Fruit fly (Drosophila melanogaster) whole organism, pupa: ENCODE results near the gene CG4467.
A peak's percentile ranks its signal among the peaks of the same experiment; 100 is the strongest.

Experiments
- CG10348 ChIP-seq: fragments of 200-800 bp; sonication (Bioruptor generic); IDR thresholded peaks from 2 replicates; pipeline ENCODE4 v1.3.6; 2022; ENCODE audit warnings: missing biosample characterization, missing genetic modification characterization
- CG12605 ChIP-seq: fragments of 200-800 bp; sonication (Bioruptor generic); IDR thresholded peaks from 2 replicates; pipeline ENCODE4 v1.3.6; 2022; ENCODE audit warnings: missing biosample characterization, missing genetic modification characterization
- CG13204 ChIP-seq: fragments of 200-800 bp; sonication (Bioruptor generic); optimal IDR thresholded peaks from 2 replicates; lab custom pipeline; 2018; ENCODE audit warnings: missing biosample characterization, mild to moderate bottlenecking, missing genetic modification characterization, moderate library complexity
- CG14655 ChIP-seq: fragments of 200-800 bp; sonication (Bioruptor generic); optimal IDR thresholded peaks from 3 replicates; lab custom pipeline; 2017; ENCODE audit warnings: mild to moderate bottlenecking, missing biosample characterization, missing genetic modification reagents, missing genetic modification characterization
- CG15710 ChIP-seq: fragments of 200-800 bp; sonication (Bioruptor generic); optimal IDR thresholded peaks from 2 replicates; lab custom pipeline; 2018; ENCODE audit warnings: missing biosample characterization, mild to moderate bottlenecking, missing genetic modification characterization, moderate library complexity
- CG17806 ChIP-seq: fragments of 200-800 bp; sonication (Bioruptor generic); optimal IDR thresholded peaks from 2 replicates; lab custom pipeline; 2018; ENCODE audit warnings: missing biosample characterization, mild to moderate bottlenecking, missing genetic modification characterization, moderate library complexity
- CG32121 ChIP-seq: fragments of 200-800 bp; sonication (Bioruptor generic); IDR thresholded peaks from 2 replicates; pipeline ENCODE4 v1.3.6; 2022; ENCODE audit warnings: missing biosample characterization, missing genetic modification characterization
- CG34367 ChIP-seq: fragments of 200-800 bp; sonication (Bioruptor generic); optimal IDR thresholded peaks from 2 replicates; lab custom pipeline; 2018; ENCODE audit warnings: missing biosample characterization, mild to moderate bottlenecking, missing genetic modification characterization
- CG4496 ChIP-seq: fragments of 200-800 bp; sonication (Bioruptor generic); IDR thresholded peaks from 3 replicates; pipeline ENCODE4 v1.3.6; 2022; ENCODE audit warnings: missing biosample characterization, missing genetic modification characterization
- CG8159 ChIP-seq: fragments of 200-800 bp; sonication (Bioruptor generic); optimal IDR thresholded peaks from 3 replicates; lab custom pipeline; 2018; ENCODE audit warnings: missing biosample characterization, mild to moderate bottlenecking, missing genetic modification characterization, moderate library complexity
- CG8301 ChIP-seq: fragments of 200-800 bp; sonication (Bioruptor generic); optimal IDR thresholded peaks from 2 replicates; lab custom pipeline; 2018; ENCODE audit warnings: missing biosample characterization, mild to moderate bottlenecking, missing genetic modification characterization
- CG9948 ChIP-seq: fragments of 200-800 bp; sonication (Bioruptor generic); optimal IDR thresholded peaks from 2 replicates; lab custom pipeline; 2018; ENCODE audit warnings: missing biosample characterization, mild to moderate bottlenecking, missing genetic modification characterization, moderate library complexity
- D1 ChIP-seq: fragments of 200-800 bp; sonication (Bioruptor generic); optimal IDR thresholded peaks from 2 replicates; lab custom pipeline; 2018; ENCODE audit warnings: missing biosample characterization, mild to moderate bottlenecking, missing genetic modification characterization, moderate library complexity
- EcR ChIP-seq: fragments of 200-800 bp; sonication (Bioruptor generic); optimal IDR thresholded peaks from 3 replicates; lab custom pipeline; 2019; ENCODE audit warnings: missing biosample characterization, missing genetic modification characterization, mild to moderate bottlenecking, moderate library complexity, missing genetic modification reagents
- Ets98B ChIP-seq: fragments of 200-800 bp; sonication (Bioruptor generic); IDR thresholded peaks from 2 replicates; pipeline ENCODE4 v1.3.6; 2022; ENCODE audit warnings: missing biosample characterization, missing genetic modification characterization
- Pif1A ChIP-seq: fragments of 200-800 bp; sonication (Bioruptor generic); optimal IDR thresholded peaks from 3 replicates; lab custom pipeline; 2016; ENCODE audit warnings: missing biosample characterization, missing genetic modification characterization
- Pif1B ChIP-seq: fragments of 200-800 bp; sonication (Bioruptor generic); optimal IDR thresholded peaks from 3 replicates; lab custom pipeline; 2016; ENCODE audit warnings: missing biosample characterization, missing genetic modification characterization
- Snoo ChIP-seq: fragments of 200-800 bp; sonication (Bioruptor generic); optimal IDR thresholded peaks from 3 replicates; lab custom pipeline; 2017; ENCODE audit warnings: missing biosample characterization, mild to moderate bottlenecking, missing genetic modification characterization, inconsistent platforms
- fd96Ca ChIP-seq: fragments of 200-800 bp; sonication (Bioruptor generic); IDR thresholded peaks from 3 replicates; pipeline ENCODE4 v1.3.6; 2022; ENCODE audit warnings: missing biosample characterization, missing genetic modification characterization
- gl ChIP-seq: fragments of 200-800 bp; sonication (Bioruptor generic); optimal IDR thresholded peaks from 2 replicates; lab custom pipeline; 2018; ENCODE audit warnings: missing biosample characterization, mild to moderate bottlenecking, missing genetic modification characterization
- rn ChIP-seq: fragments of 200-800 bp; sonication (Bioruptor generic); IDR thresholded peaks from 2 replicates; pipeline ENCODE4 v1.3.6; 2022; ENCODE audit warnings: missing biosample characterization, missing genetic modification characterization

Gene CG4467

dm6 chr3R:23201122-23201521 is 47.6 kb downstream of the CG4467 start:
- no peak for TF ChIP-seq CG17806
- TF ChIP-seq Pif1A (GFP tag; lab: Kevin White, UChicago) = peak; percentile 38
- TF ChIP-seq CG15710 (tag; lab: Kevin White, UChicago) = peak; percentile 27
- no peak for TF ChIP-seq CG8301 (tag; lab: Kevin White, UChicago)
- TF ChIP-seq CG10348 = no peak
- TF ChIP-seq CG34367 (tag; lab: Kevin White, UChicago) = peak; percentile 22
- TF ChIP-seq Snoo = peak; percentile 66
- TF ChIP-seq Pif1B (GFP tag; lab: Kevin White, UChicago) = no peak
- no peak for TF ChIP-seq rn (GFP tag; lab: Robert Waterston, UW)
- no peak for TF ChIP-seq CG12605 (GFP tag; lab: Robert Waterston, UW)
- TF ChIP-seq EcR = no peak
- no peak for TF ChIP-seq D1 (tag; lab: Kevin White, UChicago)
- TF ChIP-seq CG9948 (tag; lab: Kevin White, UChicago) = no peak
- peak; percentile 27 for TF ChIP-seq Ets98B (GFP tag; lab: Robert Waterston, UW)
- peak; percentile 45; the same call in 1 of the 2 replicates for TF ChIP-seq CG32121 (GFP tag; lab: Robert Waterston, UW)
- no peak for TF ChIP-seq CG13204 (GFP tag; lab: Kevin White, UChicago)
- TF ChIP-seq gl (tag; lab: Kevin White, UChicago) = peak; percentile 34
- no peak for TF ChIP-seq CG8159 (tag; lab: Kevin White, UChicago)
- 0 out of 3 replicates have a peak, but pooled peaks have one; percentile 48 for TF ChIP-seq fd96Ca
- TF ChIP-seq CG14655 (GFP tag; lab: Kevin White, UChicago) = no peak
- TF ChIP-seq CG4496 (GFP tag; lab: Robert Waterston, UW) = no peak; the same call in 2 of the 3 replicates

dm6 chr3R:23195711-23196110 is 53.0 kb downstream of the CG4467 start:
- TF ChIP-seq CG10348 (no peak), rn (GFP tag; lab: Robert Waterston, UW) (no peak), CG4496 (GFP tag; lab: Robert Waterston, UW) (no peak), fd96Ca (no peak), Pif1B (GFP tag; lab: Kevin White, UChicago) (no peak)

- TF ChIP-seq fd96Ca = 0 out of 3 replicates have a peak, but pooled peaks have one; percentile 29
- TF ChIP-seq EcR = no peak
These were observed 55.3 kb downstream of the CG4467 start for dm6 chr3R:23193400-23193799.

- no peak for TF ChIP-seq CG8301 (tag; lab: Kevin White, UChicago)
- TF ChIP-seq Pif1B (GFP tag; lab: Kevin White, UChicago) = no peak
- TF ChIP-seq EcR = no peak
- no peak for TF ChIP-seq CG4496 (GFP tag; lab: Robert Waterston, UW)
These were observed 55.7 kb downstream of the CG4467 start for dm6 chr3R:23192984-23193383.

- no peak for TF ChIP-seq CG12605 (GFP tag; lab: Robert Waterston, UW)
- TF ChIP-seq CG14655 (GFP tag; lab: Kevin White, UChicago) = no peak
- peak; percentile 48 for TF ChIP-seq CG8159 (tag; lab: Kevin White, UChicago)
- no peak for TF ChIP-seq EcR
- TF ChIP-seq CG9948 (tag; lab: Kevin White, UChicago) = peak; percentile 2
- TF ChIP-seq CG4496 (GFP tag; lab: Robert Waterston, UW) = peak; percentile 39; the same call in 1 of the 3 replicates
- no peak for TF ChIP-seq CG34367 (tag; lab: Kevin White, UChicago)
- TF ChIP-seq CG13204 (GFP tag; lab: Kevin White, UChicago) = peak; percentile 3
- peak; percentile 8 for TF ChIP-seq CG8301 (tag; lab: Kevin White, UChicago)
- no peak for TF ChIP-seq CG15710 (tag; lab: Kevin White, UChicago)
- TF ChIP-seq gl (tag; lab: Kevin White, UChicago) = no peak
- TF ChIP-seq CG32121 (GFP tag; lab: Robert Waterston, UW) = no peak; the same call in 1 of the 2 replicates
- TF ChIP-seq fd96Ca = no peak
- TF ChIP-seq Snoo = peak; percentile 44
- TF ChIP-seq Pif1A (GFP tag; lab: Kevin White, UChicago) = peak; percentile 46
- peak; percentile 4 for TF ChIP-seq Pif1B (GFP tag; lab: Kevin White, UChicago)
- TF ChIP-seq rn (GFP tag; lab: Robert Waterston, UW) = no peak
- no peak for TF ChIP-seq D1 (tag; lab: Kevin White, UChicago)
- no peak for TF ChIP-seq CG10348
- peak; percentile 34 for TF ChIP-seq CG17806
- peak; percentile 50; the same call in 1 of the 2 replicates for TF ChIP-seq Ets98B (GFP tag; lab: Robert Waterston, UW)
These were observed 57.5 kb downstream of the CG4467 start for dm6 chr3R:23191108-23191771.

- TF ChIP-seq Snoo = peak; percentile 81
- peak; percentile 81 for TF ChIP-seq CG17806
- 0 out of 2 replicates have a peak, but pooled peaks have one; percentile 32 for TF ChIP-seq rn (GFP tag; lab: Robert Waterston, UW)
- no peak for TF ChIP-seq CG10348
- peak; percentile 77 for TF ChIP-seq CG9948 (tag; lab: Kevin White, UChicago)
- TF ChIP-seq Pif1B (GFP tag; lab: Kevin White, UChicago) = peak; percentile 82
- TF ChIP-seq CG12605 (GFP tag; lab: Robert Waterston, UW) = peak; percentile 79
- TF ChIP-seq CG15710 (tag; lab: Kevin White, UChicago) = peak; percentile 83
- peak; percentile 78 for TF ChIP-seq CG34367 (tag; lab: Kevin White, UChicago)
- peak; percentile 68 for TF ChIP-seq CG14655 (GFP tag; lab: Kevin White, UChicago)
- TF ChIP-seq Ets98B (GFP tag; lab: Robert Waterston, UW) = peak; percentile 77
- TF ChIP-seq CG8159 (tag; lab: Kevin White, UChicago) = peak; percentile 88
- TF ChIP-seq EcR = peak; percentile 73
- TF ChIP-seq CG4496 (GFP tag; lab: Robert Waterston, UW) = peak; percentile 87
- peak; percentile 75 for TF ChIP-seq CG32121 (GFP tag; lab: Robert Waterston, UW)
- TF ChIP-seq Pif1A (GFP tag; lab: Kevin White, UChicago) = peak; percentile 86
- peak; percentile 40 for TF ChIP-seq CG13204 (GFP tag; lab: Kevin White, UChicago)
- TF ChIP-seq D1 (tag; lab: Kevin White, UChicago) = no peak
- peak; percentile 73 for TF ChIP-seq CG8301 (tag; lab: Kevin White, UChicago)
- peak; percentile 79; the same call in 1 of the 3 replicates for TF ChIP-seq fd96Ca
- peak; percentile 57 for TF ChIP-seq gl (tag; lab: Kevin White, UChicago)
These were observed 58.5 kb downstream of the CG4467 start for dm6 chr3R:23189958-23190900.
